Fruit fly (Drosophila melanogaster): Measurements from ENCODE around the gene Snap24.

DNA sequence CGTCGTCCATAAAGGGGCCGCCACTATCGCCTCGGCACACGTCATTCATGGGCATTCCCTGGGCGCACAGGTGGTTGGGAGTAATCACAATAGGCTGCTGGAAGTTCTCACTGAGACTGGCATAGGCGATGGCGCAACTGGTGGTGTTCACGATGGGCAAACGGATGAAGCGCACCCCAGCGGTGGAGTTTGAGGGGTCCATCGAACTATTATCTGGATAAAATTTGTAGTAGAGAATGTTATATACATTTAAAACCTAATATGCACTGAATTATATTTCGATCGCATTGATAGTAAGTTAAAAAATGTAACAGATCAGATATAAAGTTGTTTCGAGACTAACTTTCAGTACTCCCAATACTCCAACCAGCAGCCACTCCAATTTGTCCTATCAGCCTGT lies 19.7 kb downstream of the Snap24 start, which contains the start of gene CG31415:
- TF ChIP-seq Ravus (GFP tag; IDR thresholded peaks at IDR 0.05) (no peak), CG10543 (GFP tag; optimal IDR thresholded peaks at IDR 0.05) (no peak), en (GFP tag; optimal IDR thresholded peaks at IDR 0.05) (no peak), CG10147 (GFP tag; optimal IDR thresholded peaks at IDR 0.05) (no peak), Fer3 (tag; optimal IDR thresholded peaks at IDR 0.05) (no peak), fru (optimal IDR thresholded peaks at IDR 0.05) (no peak), tgo (GFP tag; IDR thresholded peaks at IDR 0.05) (no peak)

All from whole organism, embryonic.